Fruit fly (Drosophila melanogaster): ENCODE results near the gene CG6296.

The CG6296 gene

DNA sequence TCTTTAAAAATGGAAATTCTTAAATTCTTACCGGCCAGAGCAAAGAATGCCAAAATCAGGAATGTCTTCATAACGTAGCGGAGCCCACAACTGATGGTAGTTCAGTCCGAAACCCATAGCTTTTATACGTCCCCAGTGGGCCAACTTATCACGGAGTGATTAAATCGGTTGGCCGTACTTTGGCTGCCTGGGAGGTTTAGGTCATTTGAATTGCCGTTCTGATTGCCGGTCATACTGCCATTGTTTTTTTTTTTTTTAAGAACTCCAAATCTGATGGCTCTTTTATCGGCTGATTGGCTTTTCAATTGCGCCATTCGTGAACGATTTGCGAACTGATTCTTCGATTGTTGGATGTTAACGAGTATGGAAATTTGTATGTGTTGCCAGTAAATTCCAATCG, 17.8 kb upstream of the CG6296 start, which contains the start of gene CG6277:
TSS of gene CG6277 (minus strand) at position 101 of the 400 bp plus-strand sequence.
- TF ChIP-seq vri (GFP tag; optimal IDR thresholded peaks at IDR 0.05), result peak; percentile 37
- no peak for TF ChIP-seq Hr38 (GFP tag; optimal IDR thresholded peaks at IDR 0.05)

DNA sequence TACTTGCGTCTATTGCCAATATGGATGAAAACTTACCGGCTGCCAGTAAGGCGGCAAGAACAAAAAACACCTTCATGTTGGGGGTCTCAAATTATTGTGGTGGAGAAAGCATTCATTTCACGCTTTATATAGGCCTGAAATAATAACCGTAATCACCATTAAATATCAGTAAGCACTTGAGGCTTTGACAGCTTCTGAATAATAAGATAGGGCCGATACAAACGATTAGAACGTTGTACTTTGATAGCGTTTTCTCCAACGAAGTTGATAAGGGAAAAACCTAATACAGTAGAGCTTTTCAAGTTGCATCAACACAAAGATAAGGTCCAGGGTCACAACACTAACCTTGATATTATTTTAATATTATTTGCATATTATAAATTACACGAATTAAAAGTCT, 16.0 kb upstream of the CG6296 start, which contains the start of gene CG6283:
TSS of gene CG6283 (minus strand) at position 101 of the 400 bp plus-strand sequence.
- TF ChIP-seq CG8119 (GFP tag; IDR thresholded peaks at IDR 0.05), result no peak
- TF ChIP-seq Gug (GFP tag; IDR thresholded peaks at IDR 0.05), result no peak
- TF ChIP-seq CG8632 (GFP tag; optimal IDR thresholded peaks at IDR 0.05), result no peak
- no peak for TF ChIP-seq topi (GFP tag; optimal IDR thresholded peaks at IDR 0.05)
- TF ChIP-seq Hr4 (GFP tag; optimal IDR thresholded peaks at IDR 0.05), result no peak
- no peak for TF ChIP-seq fd59A (GFP tag; optimal IDR thresholded peaks at IDR 0.05)
- TF ChIP-seq CG10631 (GFP tag; optimal IDR thresholded peaks at IDR 0.05), result no peak
- no peak for TF ChIP-seq CG6792 (GFP tag; optimal IDR thresholded peaks at IDR 0.05)
- no peak for TF ChIP-seq Eip93F (GFP tag; optimal IDR thresholded peaks at IDR 0.05)
- no peak for TF ChIP-seq CG16779 (tag; optimal IDR thresholded peaks at IDR 0.05)
- no peak for TF ChIP-seq Blimp-1 (GFP tag; optimal IDR thresholded peaks at IDR 0.05)
- no peak for TF ChIP-seq Ets96B (tag; optimal IDR thresholded peaks at IDR 0.05)
- no peak for TF ChIP-seq acj6 (GFP tag; optimal IDR thresholded peaks at IDR 0.05)
- TF ChIP-seq CG6808 (GFP tag; optimal IDR thresholded peaks at IDR 0.05), result no peak
- TF ChIP-seq Sox15 (GFP tag; optimal IDR thresholded peaks at IDR 0.05), result no peak
- TF ChIP-seq Lpt (GFP tag; optimal IDR thresholded peaks at IDR 0.05), result no peak
- no peak for TF ChIP-seq fd85E (GFP tag; optimal IDR thresholded peaks at IDR 0.05)
- no peak for TF ChIP-seq spab (GFP tag; optimal IDR thresholded peaks at IDR 0.05)
- TF ChIP-seq Sox102F (GFP tag; optimal IDR thresholded peaks at IDR 0.05), result no peak

DNA sequence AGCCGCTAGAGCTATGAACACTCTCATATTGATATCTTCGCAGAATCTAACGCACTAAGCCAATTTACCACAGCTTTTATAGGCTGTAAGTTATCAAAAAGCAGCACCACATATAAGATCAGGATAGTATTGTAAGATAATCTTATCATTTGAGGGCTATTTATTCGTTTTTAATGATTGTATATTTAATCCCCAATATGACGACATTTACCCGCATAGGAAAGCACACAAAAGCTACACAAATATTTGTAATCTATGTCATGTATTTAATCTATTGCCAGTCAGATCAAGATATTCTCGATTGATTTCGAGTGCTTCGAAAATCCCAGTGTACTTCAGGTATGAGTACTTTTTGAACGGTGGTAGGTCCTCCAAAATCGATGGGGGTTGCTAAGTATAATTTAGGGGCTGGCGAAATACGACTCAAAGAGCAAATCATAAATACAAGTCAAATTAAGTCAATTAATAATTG, 14.5 kb upstream of the CG6296 start, which contains the start of gene CG17191:
TSS of gene CG17191 (minus strand) at position 51 of the 472 bp plus-strand sequence.
- TF ChIP-seq ss (GFP tag; optimal IDR thresholded peaks at IDR 0.05) (no peak), CG6163 (GFP tag; IDR thresholded peaks at IDR 0.05) (no peak), net (GFP tag; optimal IDR thresholded peaks at IDR 0.05) (no peak), topi (GFP tag; optimal IDR thresholded peaks at IDR 0.05) (no peak), salr (GFP tag; optimal IDR thresholded peaks at IDR 0.05) (no peak), Lpt (GFP tag; optimal IDR thresholded peaks at IDR 0.05) (no peak), Eip93F (GFP tag; optimal IDR thresholded peaks at IDR 0.05) (no peak), CG6276 (GFP tag; optimal IDR thresholded peaks at IDR 0.05) (no peak), Smox (GFP tag; optimal IDR thresholded peaks at IDR 0.05) (no peak), fd59A (GFP tag; optimal IDR thresholded peaks at IDR 0.05) (no peak), CG15336 (GFP tag; IDR thresholded peaks at IDR 0.05) (no peak), CG9139 (GFP tag; optimal IDR thresholded peaks at IDR 0.05) (no peak), CG7368 (GFP tag; optimal IDR thresholded peaks at IDR 0.05) (no peak)

DNA sequence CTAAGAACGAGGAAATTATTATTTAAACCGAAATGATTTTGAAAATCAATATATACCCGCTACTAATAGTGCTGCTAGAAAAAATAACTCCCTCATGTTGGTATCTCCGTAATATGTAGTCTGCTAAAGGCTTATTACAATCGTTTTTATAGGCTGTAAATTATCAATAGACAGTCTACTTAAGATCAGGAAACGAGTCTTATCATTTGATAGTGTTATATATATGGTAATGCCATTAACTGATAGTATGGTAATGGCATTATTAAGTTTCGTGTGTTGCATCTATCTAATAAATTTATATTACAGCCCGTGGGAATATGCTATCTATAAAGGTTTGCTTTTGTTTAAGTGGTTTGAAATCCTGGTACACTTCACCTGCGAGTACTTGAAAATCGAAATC, 12.9 kb upstream of the CG6296 start, which contains the start of gene CG17192:
TSS of gene CG17192 (minus strand) at position 101 of the 400 bp plus-strand sequence.
- TF ChIP-seq Met (GFP tag; optimal IDR thresholded peaks at IDR 0.05) (no peak), OdsH (GFP tag; optimal IDR thresholded peaks at IDR 0.05) (no peak), CG3919 (GFP tag; optimal IDR thresholded peaks at IDR 0.05) (no peak), cyc (GFP tag; optimal IDR thresholded peaks at IDR 0.05) (no peak), svp (GFP tag) (no peak), CG15336 (GFP tag; IDR thresholded peaks at IDR 0.05) (no peak), CG31627 (GFP tag; optimal IDR thresholded peaks at IDR 0.05) (no peak), achi (GFP tag; optimal IDR thresholded peaks at IDR 0.05) (no peak), CG10669 (GFP tag; optimal IDR thresholded peaks at IDR 0.05) (no peak), ss (GFP tag; optimal IDR thresholded peaks at IDR 0.05) (no peak), dac (GFP tag; optimal IDR thresholded peaks at IDR 0.05) (no peak), CG6854 (GFP tag; optimal IDR thresholded peaks at IDR 0.05) (no peak), Lpt (GFP tag; optimal IDR thresholded peaks at IDR 0.05) (no peak), CG1621 (tag; optimal IDR thresholded peaks at IDR 0.05) (no peak), Sox14 (GFP tag; optimal IDR thresholded peaks at IDR 0.05) (no peak), CG6792 (GFP tag; optimal IDR thresholded peaks at IDR 0.05) (no peak)

All from whole organism, prepupa.